Worm (Caenorhabditis elegans) whole organism, young adult: ENCODE measurements around the gene osm-6.

Experiments used
- B0336.3 ChIP-seq: fragments of 200-800 bp; sonication (Bioruptor generic); IDR thresholded peaks from 2 replicates; pipeline ENCODE4 v1.3.6; 2022; ENCODE audit warnings: missing genetic modification characterization, missing compliant biosample characterization
- F39B2.1 ChIP-seq: fragments of 200-800 bp; sonication (Bioruptor generic); IDR thresholded peaks from 2 replicates; pipeline ENCODE4 v1.3.6; 2022; ENCODE audit warnings: missing genetic modification reagents, missing genetic modification characterization, missing compliant biosample characterization
- F52B5.7 ChIP-seq: sonication (generic microtip); optimal IDR thresholded peaks from 2 replicates; lab custom pipeline; 2016; ENCODE audit warnings: mild to moderate bottlenecking, missing genetic modification characterization, missing compliant biosample characterization
- F55B11.4 ChIP-seq: sonication (generic microtip); optimal IDR thresholded peaks from 2 replicates; lab custom pipeline; 2016; ENCODE audit warnings: missing compliant biosample characterization, missing genetic modification characterization, borderline replicate concordance; ENCODE audit not compliant: insufficient read depth
- F57A8.1 ChIP-seq: fragments of 200-800 bp; sonication (Bioruptor generic); optimal IDR thresholded peaks from 2 replicates; lab custom pipeline; 2018; ENCODE audit warnings: mild to moderate bottlenecking, missing genetic modification characterization, moderate library complexity, missing compliant biosample characterization
- T26A5.8 ChIP-seq: sonication (generic microtip); optimal IDR thresholded peaks from 2 replicates; lab custom pipeline; 2016; ENCODE audit warnings: missing genetic modification characterization, missing compliant biosample characterization
- Y95B8A.8 ChIP-seq: fragments of 200-800 bp; sonication (Bioruptor generic); IDR thresholded peaks from 2 replicates; pipeline ENCODE4 v1.3.6; 2022; ENCODE audit warnings: missing genetic modification reagents, missing genetic modification characterization, missing compliant biosample characterization
- akir-1 ChIP-seq: fragments of 200-800 bp; sonication (Bioruptor generic); optimal IDR thresholded peaks from 2 replicates; lab custom pipeline; 2018; ENCODE audit warnings: mild to moderate bottlenecking, missing genetic modification characterization, moderate library complexity, missing compliant biosample characterization
- cebp-1 ChIP-seq, 2 experiments: fragments of 200-800 bp in 1 of 2; sonication (Bioruptor generic) in 1 of 2; sonication (generic microtip) in 1 of 2; IDR thresholded peaks in 1 of 2; optimal IDR thresholded peaks in 1 of 2; 2 replicates each; pipeline versions ENCODE4 v1.3.6 to Lab custom; 2017 to 2022; ENCODE audit warnings: missing compliant biosample characterization in 2 of 2, missing genetic modification characterization in 2 of 2, mild to moderate bottlenecking in 1 of 2, missing genetic modification reagents in 1 of 2, moderate library complexity in 1 of 2
- cebp-2 ChIP-seq: fragments of 200-800 bp; sonication (Bioruptor generic); IDR thresholded peaks from 2 replicates; pipeline ENCODE4 v1.3.6; 2022; ENCODE audit warnings: missing genetic modification characterization, missing compliant biosample characterization
- ceh-27 ChIP-seq: fragments of 200-800 bp; sonication (Bioruptor generic); optimal IDR thresholded peaks from 2 replicates; lab custom pipeline; 2018; ENCODE audit warnings: mild to moderate bottlenecking, missing genetic modification characterization, moderate library complexity, missing compliant biosample characterization
- egl-18 ChIP-seq: fragments of 200-800 bp; sonication (Bioruptor generic); IDR thresholded peaks from 2 replicates; pipeline ENCODE4 v1.3.6; 2022; ENCODE audit warnings: missing genetic modification reagents, missing genetic modification characterization, missing compliant biosample characterization
- egl-44 ChIP-seq: fragments of 200-800 bp; sonication (Bioruptor generic); IDR thresholded peaks from 2 replicates; pipeline ENCODE4 v1.3.6; 2022; ENCODE audit warnings: missing genetic modification reagents, missing genetic modification characterization, missing compliant biosample characterization
- gei-17 ChIP-seq: fragments of 200-800 bp; sonication (Bioruptor generic); optimal IDR thresholded peaks from 2 replicates; lab custom pipeline; 2018; ENCODE audit warnings: mild to moderate bottlenecking, missing genetic modification characterization, missing compliant biosample characterization
- him-1 ChIP-seq: sonication (generic microtip); optimal IDR thresholded peaks from 2 replicates; lab custom pipeline; 2016; ENCODE audit warnings: missing genotype, missing genetic modification reagents, missing genetic modification characterization, missing compliant biosample characterization
- hlh-26 ChIP-seq: fragments of 200-800 bp; sonication (Bioruptor generic); conservative IDR thresholded peaks from 2 replicates; pipeline ENCODE4 v1.3.6; 2022; ENCODE audit warnings: missing genetic modification reagents, missing genetic modification characterization, missing compliant biosample characterization
- hmg-1.2 ChIP-seq: fragments of 200-800 bp; sonication (Bioruptor generic); IDR thresholded peaks from 2 replicates; pipeline ENCODE4 v1.3.6; 2022; ENCODE audit warnings: missing genetic modification reagents, missing genetic modification characterization, missing compliant biosample characterization
- hsf-1 ChIP-seq: fragments of 200-800 bp; sonication (Bioruptor generic); IDR thresholded peaks from 2 replicates; pipeline ENCODE4 v1.3.6; 2022; ENCODE audit warnings: missing genetic modification reagents, missing genetic modification characterization, missing compliant biosample characterization
- let-607 ChIP-seq, 2 experiments: fragments of 200-800 bp in 1 of 2; sonication (Bioruptor generic) in 1 of 2; sonication (generic microtip) in 1 of 2; optimal IDR thresholded peaks; 2 replicates each; lab custom pipeline; 2016 to 2018; ENCODE audit warnings: mild to moderate bottlenecking in 2 of 2, missing compliant biosample characterization in 2 of 2, missing genetic modification characterization in 2 of 2, moderate library complexity in 2 of 2, missing genotype in 1 of 2
- lsl-1 ChIP-seq: fragments of 200-800 bp; sonication (Bioruptor generic); optimal IDR thresholded peaks from 2 replicates; lab custom pipeline; 2018; ENCODE audit warnings: mild to moderate bottlenecking, missing genetic modification characterization, moderate library complexity, missing compliant biosample characterization
- mcd-1 ChIP-seq: fragments of 200-800 bp; sonication (Bioruptor generic); IDR thresholded peaks from 2 replicates; pipeline ENCODE4 v1.3.6; 2022; ENCODE audit warnings: missing genetic modification reagents, missing genetic modification characterization, missing compliant biosample characterization
- mes-4 ChIP-seq: sonication (generic microtip); optimal IDR thresholded peaks from 2 replicates; lab custom pipeline; 2016; ENCODE audit warnings: missing genotype, missing genetic modification characterization, missing compliant biosample characterization
- mxl-1 ChIP-seq: sonication (generic microtip); optimal IDR thresholded peaks from 2 replicates; lab custom pipeline; 2016; ENCODE audit warnings: missing genetic modification characterization, missing compliant biosample characterization
- nfya-1 ChIP-seq: sonication (generic microtip); optimal IDR thresholded peaks from 2 replicates; lab custom pipeline; 2017; ENCODE audit warnings: antibody characterized with exemption, missing compliant biosample characterization, missing genetic modification characterization, borderline replicate concordance; ENCODE audit not compliant: insufficient read depth
- nfyb-1 ChIP-seq: fragments of 200-800 bp; sonication (Bioruptor generic); IDR thresholded peaks from 2 replicates; pipeline ENCODE4 v1.3.6; 2022; ENCODE audit warnings: missing genetic modification reagents, missing genetic modification characterization, missing compliant biosample characterization
- nhr-27 ChIP-seq: fragments of 200-800 bp; sonication (Bioruptor generic); optimal IDR thresholded peaks from 2 replicates; lab custom pipeline; 2018; ENCODE audit warnings: mild to moderate bottlenecking, missing genetic modification characterization, moderate library complexity, missing compliant biosample characterization
- rec-8 ChIP-seq, 2 experiments: sonication (generic microtip); optimal IDR thresholded peaks; 2 replicates each; lab custom pipeline; 2016; ENCODE audit warnings: mild to moderate bottlenecking in 2 of 2, missing genetic modification characterization in 2 of 2, missing genetic modification reagents in 2 of 2, missing genotype in 2 of 2, missing biosample characterization in 1 of 2, missing compliant biosample characterization in 1 of 2, moderate library complexity in 1 of 2
- rpc-1 ChIP-seq, 2 experiments: fragments of 150-350 bp in 1 of 2; sonication (generic microtip) in 1 of 2; optimal IDR thresholded peaks; 2 replicates each; lab custom pipeline; 2014 to 2018; ENCODE audit warnings: missing biosample characterization in 1 of 2, missing genetic modification characterization in 1 of 2, missing genetic modification reagents in 1 of 2, missing genotype in 1 of 2
- snpc-4 ChIP-seq, 5 experiments: fragments of 150-350 bp in 1 of 5; sonication (generic microtip) in 4 of 5; optimal IDR thresholded peaks; 2 replicates each; lab custom pipeline; 2014 to 2018; ENCODE audit warnings: missing genetic modification characterization in 5 of 5, missing biosample characterization in 3 of 5, antibody characterized with exemption in 2 of 5, mild to moderate bottlenecking in 2 of 5, missing compliant biosample characterization in 2 of 5, missing genotype in 2 of 5, moderate library complexity in 2 of 5, missing genetic modification reagents in 1 of 5
- sptf-2 ChIP-seq: fragments of 200-800 bp; sonication (Bioruptor generic); optimal IDR thresholded peaks from 2 replicates; lab custom pipeline; 2018; ENCODE audit warnings: mild to moderate bottlenecking, missing genetic modification characterization, missing compliant biosample characterization
- tbp1 ChIP-seq: fragments of 200-800 bp; sonication (Bioruptor generic); optimal IDR thresholded peaks from 2 replicates; lab custom pipeline; 2018; ENCODE audit warnings: mild to moderate bottlenecking, missing genetic modification characterization, missing compliant biosample characterization
- xnd-1 ChIP-seq: sonication (generic microtip); optimal IDR thresholded peaks from 2 replicates; lab custom pipeline; 2016; ENCODE audit warnings: missing genotype, missing genetic modification reagents, missing genetic modification characterization, missing compliant biosample characterization
- ztf-18 ChIP-seq: sonication (generic microtip); optimal IDR thresholded peaks from 2 replicates; lab custom pipeline; 2016; ENCODE audit warnings: missing genotype, mild to moderate bottlenecking, missing genetic modification characterization, missing compliant biosample characterization
- ztf-22 ChIP-seq: fragments of 200-800 bp; sonication (Bioruptor generic); optimal IDR thresholded peaks from 2 replicates; lab custom pipeline; 2018; ENCODE audit warnings: mild to moderate bottlenecking, missing genetic modification characterization, moderate library complexity, missing compliant biosample characterization
- ztf-25 ChIP-seq: fragments of 200-800 bp; sonication (Bioruptor generic); IDR thresholded peaks from 2 replicates; pipeline ENCODE4 v1.3.6; 2022; ENCODE audit warnings: missing genetic modification reagents, missing genetic modification characterization, missing compliant biosample characterization

The osm-6 gene

ce11 chrV:11953621-11954020, 26.4 kb upstream of the osm-6 start:
- no peak for TF ChIP-seq let-607 (tag; optimal IDR thresholded peaks at IDR 0.05; lab: Kevin White, UChicago)
- TF ChIP-seq F39B2.1 (GFP tag; lab: Robert Waterston, UW) = no peak
- no peak for TF ChIP-seq T26A5.8
- no peak for TF ChIP-seq ztf-18 (tag; lab: Kevin White, UChicago)
- no peak for TF ChIP-seq snpc-4 (GFP tag; optimal IDR thresholded peaks at IDR 0.05; lab: Kevin White, UChicago)
- no peak for TF ChIP-seq snpc-4 (tag; optimal IDR thresholded peaks at IDR 0.05; lab: Kevin White, UChicago)
- TF ChIP-seq sptf-2 = no peak
- no peak for TF ChIP-seq hsf-1 (GFP tag; lab: Robert Waterston, UW)
- no peak for TF ChIP-seq cebp-2
- TF ChIP-seq lsl-1 (GFP tag; lab: Kevin White, UChicago) = no peak
- TF ChIP-seq mcd-1 (GFP tag; lab: Robert Waterston, UW) = no peak
- TF ChIP-seq rpc-1 (optimal IDR thresholded peaks at IDR 0.05; lab: Kevin White, UChicago) = no peak
- TF ChIP-seq rpc-1 (tag; optimal IDR thresholded peaks at IDR 0.05; lab: Kevin White, UChicago) = no peak
- TF ChIP-seq cebp-1 (GFP tag; IDR thresholded peaks at IDR 0.05; lab: Robert Waterston, UW) = no peak
- TF ChIP-seq cebp-1 (tag; optimal IDR thresholded peaks at IDR 0.05; lab: Kevin White, UChicago) = no peak
- TF ChIP-seq nhr-27 (tag; lab: Kevin White, UChicago) = no peak
- TF ChIP-seq akir-1 (GFP tag; lab: Kevin White, UChicago) = no peak
- no peak for TF ChIP-seq him-1
- TF ChIP-seq Y95B8A.8 = no peak
- TF ChIP-seq egl-18 = no peak
- TF ChIP-seq rec-8 (tag; optimal IDR thresholded peaks at IDR 0.05; lab: Kevin White, UChicago) = no peak

- TF ChIP-seq nfya-1 (tag; lab: Kevin White, UChicago) (no peak), nfyb-1 (GFP tag; lab: Robert Waterston, UW) (no peak), ztf-25 (no peak), F57A8.1 (GFP tag; lab: Kevin White, UChicago) (no peak), hmg-1.2 (no peak), F52B5.7 (no peak), mxl-1 (tag; lab: Kevin White, UChicago) (no peak), mes-4 (tag; lab: Kevin White, UChicago) (no peak), snpc-4 (GFP tag; optimal IDR thresholded peaks at IDR 0.05; lab: Kevin White, UChicago) (no peak), snpc-4 (tag; optimal IDR thresholded peaks at IDR 0.05; lab: Kevin White, UChicago) (no peak), egl-44 (GFP tag; lab: Robert Waterston, UW) (no peak), mcd-1 (GFP tag; lab: Robert Waterston, UW) (no peak), B0336.3 (GFP tag; lab: Robert Waterston, UW) (no peak), akir-1 (GFP tag; lab: Kevin White, UChicago) (no peak), xnd-1 (tag; lab: Kevin White, UChicago) (no peak), tbp1 (GFP tag; lab: Kevin White, UChicago) (no peak), gei-17 (GFP tag; lab: Kevin White, UChicago) (no peak), ceh-27 (GFP tag; lab: Kevin White, UChicago) (no peak), hlh-26 (GFP tag; lab: Robert Waterston, UW) (no peak), F55B11.4 (tag; lab: Kevin White, UChicago) (no peak), ztf-22 (GFP tag; lab: Kevin White, UChicago) (no peak)
Observed at ce11 chrV:11952854-11953447, 25.7 kb upstream of the osm-6 start.
